Worm (Caenorhabditis elegans) whole organism, young adult: ENCODE measurements around the gene lipl-3.

Source experiments
- B0019.2 ChIP-seq: fragments of 200-800 bp; sonication (Bioruptor generic); conservative IDR thresholded peaks from 2 replicates; pipeline ENCODE4 v1.3.6; 2022; ENCODE audit warnings: missing genetic modification reagents, missing genetic modification characterization, missing compliant biosample characterization
- B0035.1 ChIP-seq: sonication (generic microtip); optimal IDR thresholded peaks from 2 replicates; lab custom pipeline; 2016; ENCODE audit warnings: missing genetic modification characterization, mild to moderate bottlenecking, missing compliant biosample characterization, missing genotype, missing genetic modification reagents
- B0336.3 ChIP-seq: fragments of 200-800 bp; sonication (Bioruptor generic); IDR thresholded peaks from 2 replicates; pipeline ENCODE4 v1.3.6; 2022; ENCODE audit warnings: missing genetic modification characterization, missing compliant biosample characterization
- C06A6.2 ChIP-seq: fragments of 200-800 bp; sonication (Bioruptor generic); conservative IDR thresholded peaks from 2 replicates; pipeline ENCODE4 v1.3.6; 2022; ENCODE audit warnings: missing genetic modification characterization, missing compliant biosample characterization
- D2030.7 ChIP-seq: fragments of 200-800 bp; sonication (Bioruptor generic); IDR thresholded peaks from 2 replicates; pipeline ENCODE4 v1.3.6; 2022; ENCODE audit warnings: missing genetic modification reagents, missing genetic modification characterization, missing compliant biosample characterization
- F39B2.1 ChIP-seq: fragments of 200-800 bp; sonication (Bioruptor generic); IDR thresholded peaks from 2 replicates; pipeline ENCODE4 v1.3.6; 2022; ENCODE audit warnings: missing genetic modification reagents, missing genetic modification characterization, missing compliant biosample characterization
- F57C9.4 ChIP-seq: sonication (generic microtip); optimal IDR thresholded peaks from 2 replicates; lab custom pipeline; 2017; ENCODE audit warnings: mild to moderate bottlenecking, missing genetic modification characterization, missing compliant biosample characterization
- T07F8.4 ChIP-seq: sonication (generic microtip); optimal IDR thresholded peaks from 2 replicates; lab custom pipeline; 2016; ENCODE audit warnings: mild to moderate bottlenecking, missing genetic modification characterization, moderate library complexity, missing compliant biosample characterization
- Y56A3A.18 ChIP-seq: fragments of 200-800 bp; sonication (Bioruptor generic); IDR thresholded peaks from 2 replicates; pipeline ENCODE4 v1.3.6; 2022; ENCODE audit warnings: missing genetic modification reagents, missing genetic modification characterization, missing compliant biosample characterization
- Y79H2A.3 ChIP-seq: fragments of 200-800 bp; sonication (Bioruptor generic); conservative IDR thresholded peaks from 2 replicates; pipeline ENCODE4 v1.3.6; 2022; ENCODE audit warnings: missing genetic modification reagents, missing genetic modification characterization, missing compliant biosample characterization
- atf-7 ChIP-seq: sonication (generic microtip); optimal IDR thresholded peaks from 2 replicates; lab custom pipeline; 2017; ENCODE audit warnings: mild to moderate bottlenecking, missing genetic modification characterization, missing compliant biosample characterization
- bed-2 ChIP-seq: fragments of 200-800 bp; sonication (Bioruptor generic); IDR thresholded peaks from 2 replicates; pipeline ENCODE4 v1.3.6; 2022; ENCODE audit warnings: missing genetic modification reagents, missing genetic modification characterization, missing compliant biosample characterization
- cebp-1 ChIP-seq, 2 experiments: fragments of 200-800 bp in 1 of 2; sonication (Bioruptor generic) in 1 of 2; sonication (generic microtip) in 1 of 2; IDR thresholded peaks in 1 of 2; optimal IDR thresholded peaks in 1 of 2; 2 replicates each; pipeline versions ENCODE4 v1.3.6 to Lab custom; 2017 to 2022; ENCODE audit warnings: missing compliant biosample characterization in 2 of 2, missing genetic modification characterization in 2 of 2, mild to moderate bottlenecking in 1 of 2, missing genetic modification reagents in 1 of 2, moderate library complexity in 1 of 2
- cebp-2 ChIP-seq: fragments of 200-800 bp; sonication (Bioruptor generic); IDR thresholded peaks from 2 replicates; pipeline ENCODE4 v1.3.6; 2022; ENCODE audit warnings: missing genetic modification characterization, missing compliant biosample characterization
- ceh-58 ChIP-seq: fragments of 200-800 bp; sonication (Bioruptor generic); IDR thresholded peaks from 2 replicates; pipeline ENCODE4 v1.3.6; 2022; ENCODE audit warnings: missing genetic modification characterization, missing compliant biosample characterization
- dox-1 ChIP-seq: fragments of 200-800 bp; sonication (Bioruptor generic); IDR thresholded peaks from 2 replicates; pipeline ENCODE4 v1.3.6; 2022; ENCODE audit warnings: missing genetic modification reagents, missing genetic modification characterization, missing compliant biosample characterization
- fkh-3 ChIP-seq: sonication (generic microtip); optimal IDR thresholded peaks from 2 replicates; lab custom pipeline; 2016; ENCODE audit warnings: mild to moderate bottlenecking, missing genetic modification characterization, missing compliant biosample characterization
- him-1 ChIP-seq: sonication (generic microtip); optimal IDR thresholded peaks from 2 replicates; lab custom pipeline; 2016; ENCODE audit warnings: missing genotype, missing genetic modification reagents, missing genetic modification characterization, missing compliant biosample characterization
- hmg-20 ChIP-seq: fragments of 200-800 bp; sonication (Bioruptor generic); IDR thresholded peaks from 2 replicates; pipeline ENCODE4 v1.3.6; 2022; ENCODE audit warnings: missing genetic modification reagents, missing genetic modification characterization, missing compliant biosample characterization
- lag-1 ChIP-seq: fragments of 200-800 bp; sonication (Bioruptor generic); IDR thresholded peaks from 2 replicates; pipeline ENCODE4 v1.3.6; 2022; ENCODE audit warnings: missing genetic modification reagents, missing genetic modification characterization, missing compliant biosample characterization
- madf-10 ChIP-seq: sonication (generic microtip); optimal IDR thresholded peaks from 2 replicates; lab custom pipeline; 2016; ENCODE audit warnings: mild to moderate bottlenecking, missing genetic modification characterization, missing compliant biosample characterization
- madf-6 ChIP-seq: fragments of 200-800 bp; sonication (Bioruptor generic); IDR thresholded peaks from 2 replicates; pipeline ENCODE4 v1.3.6; 2022; ENCODE audit warnings: missing genetic modification reagents, missing genetic modification characterization, missing compliant biosample characterization
- nfya-1 ChIP-seq: sonication (generic microtip); optimal IDR thresholded peaks from 2 replicates; lab custom pipeline; 2017; ENCODE audit warnings: antibody characterized with exemption, missing compliant biosample characterization, missing genetic modification characterization, borderline replicate concordance; ENCODE audit not compliant: insufficient read depth
- nfyb-1 ChIP-seq: fragments of 200-800 bp; sonication (Bioruptor generic); IDR thresholded peaks from 2 replicates; pipeline ENCODE4 v1.3.6; 2022; ENCODE audit warnings: missing genetic modification reagents, missing genetic modification characterization, missing compliant biosample characterization
- nhr-27 ChIP-seq: fragments of 200-800 bp; sonication (Bioruptor generic); optimal IDR thresholded peaks from 2 replicates; lab custom pipeline; 2018; ENCODE audit warnings: mild to moderate bottlenecking, missing genetic modification characterization, moderate library complexity, missing compliant biosample characterization
- nhr-90 ChIP-seq: sonication (generic microtip); optimal IDR thresholded peaks from 2 replicates; lab custom pipeline; 2016; ENCODE audit warnings: missing genotype, mild to moderate bottlenecking, missing genetic modification characterization, missing compliant biosample characterization
- pbrm-1 ChIP-seq: fragments of 200-800 bp; sonication (Bioruptor generic); IDR thresholded peaks from 2 replicates; pipeline ENCODE4 v1.3.6; 2022; ENCODE audit warnings: missing genetic modification reagents, missing genetic modification characterization, missing compliant biosample characterization
- rcor-1 ChIP-seq: fragments of 200-800 bp; sonication (Bioruptor generic); IDR thresholded peaks from 2 replicates; pipeline ENCODE4 v1.3.6; 2022; ENCODE audit warnings: missing genetic modification reagents, missing genetic modification characterization, missing compliant biosample characterization
- repo-1 ChIP-seq: sonication (generic microtip); optimal IDR thresholded peaks from 2 replicates; lab custom pipeline; 2017; ENCODE audit warnings: mild to moderate bottlenecking, missing genetic modification characterization, missing compliant biosample characterization
- rpc-1 ChIP-seq, 2 experiments: fragments of 150-350 bp in 1 of 2; sonication (generic microtip) in 1 of 2; optimal IDR thresholded peaks; 2 replicates each; lab custom pipeline; 2014 to 2018; ENCODE audit warnings: missing biosample characterization in 1 of 2, missing genetic modification characterization in 1 of 2, missing genetic modification reagents in 1 of 2, missing genotype in 1 of 2
- somi-1 ChIP-seq: fragments of 200-800 bp; sonication (Bioruptor generic); optimal IDR thresholded peaks from 2 replicates; lab custom pipeline; 2018; ENCODE audit warnings: mild to moderate bottlenecking, missing genetic modification characterization, missing compliant biosample characterization
- sptf-2 ChIP-seq: fragments of 200-800 bp; sonication (Bioruptor generic); optimal IDR thresholded peaks from 2 replicates; lab custom pipeline; 2018; ENCODE audit warnings: mild to moderate bottlenecking, missing genetic modification characterization, missing compliant biosample characterization
- tbp1 ChIP-seq: fragments of 200-800 bp; sonication (Bioruptor generic); optimal IDR thresholded peaks from 2 replicates; lab custom pipeline; 2018; ENCODE audit warnings: mild to moderate bottlenecking, missing genetic modification characterization, missing compliant biosample characterization
- unc-130 ChIP-seq: sonication (generic microtip); optimal IDR thresholded peaks from 2 replicates; lab custom pipeline; 2016; ENCODE audit warnings: missing genetic modification reagents, missing genetic modification characterization, missing compliant biosample characterization
- unc-62 ChIP-seq: fragments of 150-350 bp; optimal IDR thresholded peaks from 2 replicates; lab custom pipeline; 2014; ENCODE audit warnings: missing biosample characterization, missing genetic modification reagents, missing genetic modification characterization
- zfh-2 ChIP-seq: fragments of 200-800 bp; sonication (Bioruptor generic); conservative IDR thresholded peaks from 2 replicates; pipeline ENCODE4 v1.3.6; 2022; ENCODE audit warnings: missing genetic modification reagents, missing genetic modification characterization, missing compliant biosample characterization
- zim-3 ChIP-seq: sonication (generic microtip); optimal IDR thresholded peaks from 2 replicates; lab custom pipeline; 2017; ENCODE audit warnings: mild to moderate bottlenecking, missing genetic modification characterization, moderate library complexity, missing compliant biosample characterization
- ztf-18 ChIP-seq: sonication (generic microtip); optimal IDR thresholded peaks from 2 replicates; lab custom pipeline; 2016; ENCODE audit warnings: missing genotype, mild to moderate bottlenecking, missing genetic modification characterization, missing compliant biosample characterization
- ztf-28 ChIP-seq: fragments of 200-800 bp; sonication (Bioruptor generic); IDR thresholded peaks from 2 replicates; pipeline ENCODE4 v1.3.6; 2022; ENCODE audit warnings: missing genetic modification reagents, missing genetic modification characterization, missing compliant biosample characterization
- ztf-3 ChIP-seq: fragments of 200-800 bp; sonication (Bioruptor generic); optimal IDR thresholded peaks from 2 replicates; lab custom pipeline; 2018; ENCODE audit warnings: mild to moderate bottlenecking, missing genetic modification characterization, missing compliant biosample characterization

lipl-3 gene

DNA sequence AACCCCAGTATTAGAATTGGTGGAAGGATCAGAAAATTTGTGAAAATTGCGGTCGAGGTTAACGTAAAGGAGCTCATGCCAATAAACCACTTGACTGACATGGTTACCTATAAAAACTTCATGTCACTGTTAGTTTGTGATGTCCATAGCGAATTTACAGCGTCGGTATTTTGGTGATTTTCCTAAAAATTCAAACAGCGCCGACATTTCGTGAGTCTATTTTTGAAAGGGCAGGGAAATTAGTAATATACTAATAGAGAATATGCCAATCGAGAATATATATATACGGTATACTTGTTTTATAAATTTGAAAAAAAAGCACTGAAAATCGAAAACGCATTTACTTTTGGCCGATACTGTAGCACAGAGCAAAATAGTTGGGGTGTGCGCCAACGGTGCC is 32.0 kb upstream of the lipl-3 start, which contains the start of gene srx-8:
Gene srx-8, minus strand, starts transcription at position 101 of the 400 bp plus-strand sequence.
- TF ChIP-seq rcor-1 (GFP tag; lab: Robert Waterston, UW) (no peak), nfyb-1 (GFP tag; lab: Robert Waterston, UW) (no peak), nfya-1 (no peak), ztf-3 (GFP tag; lab: Kevin White, UChicago) (no peak), hmg-20 (no peak), madf-10 (tag; lab: Kevin White, UChicago) (no peak), pbrm-1 (GFP tag; lab: Robert Waterston, UW) (no peak), atf-7 (no peak), madf-6 (no peak), B0336.3 (no peak), Y56A3A.18 (no peak), sptf-2 (GFP tag; lab: Kevin White, UChicago) (no peak), ztf-18 (tag; lab: Kevin White, UChicago) (no peak), F39B2.1 (no peak), rpc-1 (optimal IDR thresholded peaks at IDR 0.05; lab: Kevin White, UChicago) (no peak), rpc-1 (tag; optimal IDR thresholded peaks at IDR 0.05; lab: Kevin White, UChicago) (no peak), C06A6.2 (GFP tag; lab: Robert Waterston, UW) (no peak), tbp1 (no peak), B0019.2 (no peak), bed-2 (GFP tag; lab: Robert Waterston, UW) (no peak), zfh-2 (GFP tag; lab: Robert Waterston, UW) (no peak)
- TF ChIP-seq, all 124 proteins: peak for 0

DNA sequence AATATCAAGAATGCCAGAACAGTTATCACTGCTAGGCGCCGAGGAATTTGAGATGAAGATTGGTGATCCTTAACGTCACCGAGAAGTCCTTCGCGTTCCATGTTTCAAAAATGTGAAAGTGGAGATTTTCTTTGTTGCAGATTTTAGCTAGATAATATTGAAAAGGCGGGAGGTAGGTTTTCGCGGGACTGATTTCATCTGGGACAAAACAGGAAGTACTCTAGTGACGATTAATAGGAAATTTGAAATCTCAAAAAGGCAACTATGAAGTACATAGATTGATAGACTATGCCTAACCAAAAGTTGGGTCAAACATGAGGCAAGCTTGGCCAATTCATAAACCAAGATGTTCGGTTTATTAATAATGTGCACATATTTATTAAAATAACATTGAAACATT is 29.0 kb upstream of the lipl-3 start, which contains the start of gene C14C6.8:
Gene C14C6.8, minus strand, starts transcription at position 101 of the 400 bp plus-strand sequence.
- TF ChIP-seq ceh-58 (GFP tag; lab: Robert Waterston, UW) (no peak), unc-130 (no peak)

DNA sequence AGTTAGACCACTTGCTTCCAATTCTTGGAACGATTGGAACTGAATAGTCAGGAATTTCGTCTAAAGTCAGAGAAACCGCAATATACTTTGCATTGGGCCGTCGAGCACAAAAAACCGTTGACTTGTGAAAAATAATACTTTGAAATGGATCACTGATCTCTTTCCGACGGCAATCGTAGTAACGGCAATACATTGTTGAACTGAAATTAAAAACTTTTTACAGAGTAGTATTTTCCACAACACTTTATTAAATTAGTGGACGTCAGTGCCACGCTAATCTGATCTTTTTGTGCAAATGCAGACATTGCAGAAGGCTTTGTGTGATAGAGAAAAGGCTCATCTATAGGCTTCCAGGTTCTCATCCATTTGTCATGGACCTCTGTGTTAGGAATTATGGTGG is 28.4 kb upstream of the lipl-3 start:
- TF ChIP-seq madf-10 (tag; lab: Kevin White, UChicago) (no peak), ztf-3 (GFP tag; lab: Kevin White, UChicago) (no peak), unc-62 (GFP tag; lab: Kevin White, UChicago) (no peak), dox-1 (GFP tag; lab: Robert Waterston, UW) (no peak), lag-1 (GFP tag; lab: Robert Waterston, UW) (no peak), C06A6.2 (GFP tag; lab: Robert Waterston, UW) (no peak), nfyb-1 (GFP tag; lab: Robert Waterston, UW) (no peak), unc-130 (no peak), rcor-1 (GFP tag; lab: Robert Waterston, UW) (no peak), F39B2.1 (no peak), fkh-3 (no peak), zim-3 (tag; lab: Kevin White, UChicago) (no peak), D2030.7 (GFP tag; lab: Robert Waterston, UW) (no peak), F57C9.4 (no peak), Y79H2A.3 (GFP tag; lab: Robert Waterston, UW) (no peak), B0035.1 (tag; lab: Kevin White, UChicago) (no peak), T07F8.4 (tag; lab: Kevin White, UChicago) (no peak), him-1 (tag; lab: Kevin White, UChicago) (no peak)

DNA sequence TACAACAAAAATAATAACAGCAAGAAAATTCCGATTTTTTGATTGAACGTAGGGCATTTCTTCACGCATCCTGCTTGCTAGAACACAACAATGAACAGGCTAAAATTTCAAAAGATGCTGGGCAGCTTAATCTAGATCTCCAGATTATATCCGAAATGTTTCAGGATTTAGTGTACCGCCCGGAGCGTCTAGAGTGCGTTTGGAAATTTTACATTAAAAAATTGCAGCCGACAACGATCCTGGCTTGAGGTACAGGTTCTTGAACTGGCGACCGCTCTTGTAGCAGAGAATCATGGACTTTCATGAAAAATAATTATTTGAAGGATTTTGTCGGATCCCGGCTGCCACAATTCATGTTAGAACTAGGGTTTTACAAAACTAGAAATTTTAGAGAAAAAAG is 24.0 kb upstream of the lipl-3 start, which contains the start of gene C14C6.6:
Gene C14C6.6, minus strand, starts transcription at position 101 of the 400 bp plus-strand sequence.
- no peak for TF ChIP-seq nhr-90 (tag; lab: Kevin White, UChicago)
- TF ChIP-seq cebp-1 (GFP tag; IDR thresholded peaks at IDR 0.05; lab: Robert Waterston, UW) = no peak
- no peak for TF ChIP-seq cebp-1 (tag; optimal IDR thresholded peaks at IDR 0.05; lab: Kevin White, UChicago)
- TF ChIP-seq repo-1 (tag; lab: Kevin White, UChicago) = no peak
- no peak for TF ChIP-seq ztf-28 (GFP tag; lab: Robert Waterston, UW)
- no peak for TF ChIP-seq cebp-2
- no peak for TF ChIP-seq dox-1 (GFP tag; lab: Robert Waterston, UW)
- no peak for TF ChIP-seq somi-1 (GFP tag; lab: Kevin White, UChicago)
- no peak for TF ChIP-seq rpc-1 (optimal IDR thresholded peaks at IDR 0.05; lab: Kevin White, UChicago)
- TF ChIP-seq rpc-1 (tag; optimal IDR thresholded peaks at IDR 0.05; lab: Kevin White, UChicago) = no peak
- no peak for TF ChIP-seq nhr-27 (tag; lab: Kevin White, UChicago)
- no peak for TF ChIP-seq zfh-2 (GFP tag; lab: Robert Waterston, UW)
- TF ChIP-seq, all 124 proteins: peak for 0
